Worm (Caenorhabditis elegans): ENCODE measurements around the gene F54E7.9.

F54E7.9 gene

DNA sequence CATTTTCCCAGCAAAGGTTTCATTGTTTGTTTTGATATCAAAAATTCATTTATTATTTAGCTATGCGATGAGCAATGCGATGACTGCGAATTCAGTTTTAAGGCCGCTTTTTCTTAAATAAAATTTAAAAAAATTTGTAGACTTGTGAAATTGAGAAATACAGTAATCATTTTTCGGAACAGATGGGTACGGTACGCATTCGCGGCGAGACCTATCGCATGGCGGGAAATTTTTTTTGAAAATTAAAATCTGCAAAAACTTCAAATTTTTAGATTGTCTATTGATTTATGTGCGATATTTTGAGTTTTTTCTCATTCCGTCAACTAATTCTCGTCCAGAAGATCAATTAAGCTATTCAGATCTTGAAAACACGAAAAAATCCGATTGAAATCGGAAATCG is 14.2 kb downstream of the F54E7.9 start:
- TF ChIP-seq med-1 (GFP tag; optimal IDR thresholded peaks at IDR 0.05; ENCODE audit: insufficient read depth): no peak

DNA sequence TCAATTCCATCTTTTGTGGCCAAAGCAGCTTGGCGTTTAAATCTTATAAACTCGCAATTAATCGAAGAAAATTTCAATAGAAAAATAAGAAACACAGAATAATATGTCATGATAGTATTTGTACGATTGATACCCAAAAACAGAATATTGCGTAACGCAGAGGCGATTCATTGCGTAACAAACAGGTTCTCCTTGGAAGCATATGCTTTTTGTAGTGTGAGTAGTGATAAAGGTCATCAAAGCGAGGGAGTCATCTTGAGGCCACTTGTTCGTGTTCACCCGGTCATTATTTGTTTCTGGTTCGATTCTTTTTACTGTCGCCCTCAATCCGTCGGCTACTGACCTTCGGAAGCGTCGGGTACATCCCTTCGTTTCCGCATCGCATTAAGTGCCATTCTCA is 16.7 kb downstream of the F54E7.9 start, which contains the start of gene F54E7.6:
F54E7.6 (minus strand) TSS at position 110 of the 400 bp plus-strand sequence.
- TF ChIP-seq flt-1 (GFP tag; IDR thresholded peaks at IDR 0.05) (no peak), cog-1 (tag; optimal IDR thresholded peaks at IDR 0.05) (no peak), T22C8.4 (GFP tag; IDR thresholded peaks at IDR 0.05) (no peak), med-1 (GFP tag; optimal IDR thresholded peaks at IDR 0.05; ENCODE audit: insufficient read depth) (no peak), ztf-29 (GFP tag; IDR thresholded peaks at IDR 0.05) (no peak), ref-1 (GFP tag; conservative IDR thresholded peaks at IDR 0.05) (no peak), klf-2 (GFP tag; conservative IDR thresholded peaks at IDR 0.05) (no peak), tab-1 (GFP tag; IDR thresholded peaks at IDR 0.05) (no peak), ztf-23 (GFP tag; IDR thresholded peaks at IDR 0.05) (no peak)

DNA sequence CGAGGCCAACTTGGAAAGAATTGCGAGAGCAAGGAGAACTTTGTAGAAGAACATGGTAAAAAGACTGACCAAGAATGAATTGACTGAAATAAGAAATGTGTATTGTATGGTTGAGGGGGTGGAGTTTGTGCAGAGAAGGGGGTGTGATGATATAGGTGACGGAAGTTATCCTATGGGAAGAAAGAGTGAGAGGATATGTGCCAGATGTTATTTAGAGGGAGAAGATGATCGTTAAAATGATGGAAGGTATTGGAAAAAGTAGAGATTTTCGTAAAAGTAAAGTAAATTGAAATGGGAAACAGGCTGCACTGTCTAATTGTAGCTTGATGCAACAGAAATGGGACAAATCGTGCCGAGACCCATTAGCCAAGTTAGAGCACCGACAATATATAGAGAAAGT is 20.7 kb downstream of the F54E7.9 start, which contains the start of gene sdz-21:
sdz-21 (minus strand) TSS at position 101 of the 400 bp plus-strand sequence.
- TF ChIP-seq flt-1 (GFP tag; IDR thresholded peaks at IDR 0.05): no peak
- TF ChIP-seq klf-2 (GFP tag; conservative IDR thresholded peaks at IDR 0.05): no peak
- TF ChIP-seq ztf-23 (GFP tag; IDR thresholded peaks at IDR 0.05): no peak
- TF ChIP-seq cog-1 (tag; optimal IDR thresholded peaks at IDR 0.05): no peak
- no peak for TF ChIP-seq T22C8.4 (GFP tag; IDR thresholded peaks at IDR 0.05)
- no peak for TF ChIP-seq tab-1 (GFP tag; IDR thresholded peaks at IDR 0.05)
- TF ChIP-seq ref-1 (GFP tag; conservative IDR thresholded peaks at IDR 0.05): no peak
- no peak for TF ChIP-seq ztf-29 (GFP tag; IDR thresholded peaks at IDR 0.05)
- TF ChIP-seq med-1 (GFP tag; optimal IDR thresholded peaks at IDR 0.05; ENCODE audit: insufficient read depth): no peak

DNA sequence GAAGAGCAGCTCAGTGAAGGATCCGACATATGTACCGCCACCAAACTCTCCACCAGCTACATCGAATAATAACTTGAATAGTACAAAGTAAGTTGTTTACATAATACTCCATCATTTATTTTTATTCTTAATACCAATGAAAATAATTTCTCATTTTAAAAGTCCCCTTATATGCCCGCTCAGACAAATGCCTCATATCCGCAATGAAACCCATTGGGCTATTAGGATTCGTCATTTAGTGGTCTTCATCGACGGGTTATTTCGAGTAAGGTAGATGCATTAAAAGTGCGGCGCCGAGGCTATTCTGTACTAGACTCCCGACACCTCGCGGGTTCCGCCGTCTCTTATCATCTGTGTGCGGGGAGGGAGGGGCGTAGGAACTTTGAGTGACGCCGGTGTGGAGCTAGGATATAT is 24.0 kb downstream of the F54E7.9 start:
- TF ChIP-seq T22C8.4 (GFP tag; IDR thresholded peaks at IDR 0.05) (no peak), klf-2 (GFP tag; conservative IDR thresholded peaks at IDR 0.05) (no peak), ztf-23 (GFP tag; IDR thresholded peaks at IDR 0.05) (0 out of 2 replicates have a peak, but pooled peaks have one; percentile 13)

DNA sequence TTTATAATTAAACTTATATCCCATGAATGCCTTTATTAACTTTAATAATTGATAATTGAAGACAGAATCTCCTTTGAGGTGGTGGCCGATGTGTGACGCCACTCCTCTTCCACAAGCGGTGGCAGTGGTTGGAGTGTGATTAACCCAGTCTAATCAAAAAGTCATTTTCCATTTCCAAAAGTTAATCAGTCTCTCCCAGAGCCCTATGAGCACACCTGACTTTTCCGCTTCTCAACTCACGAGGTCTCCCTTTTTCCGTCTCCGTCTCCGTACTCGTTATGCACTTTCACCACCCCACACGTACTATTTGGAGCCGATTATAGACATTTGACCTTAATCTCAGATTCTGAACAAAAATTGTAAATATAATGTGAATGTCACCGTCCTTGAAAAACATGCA is 35.0 kb downstream of the F54E7.9 start:
- TF ChIP-seq flt-1 (GFP tag; IDR thresholded peaks at IDR 0.05): no peak
- TF ChIP-seq ztf-23 (GFP tag; IDR thresholded peaks at IDR 0.05): no peak
- no peak for TF ChIP-seq cog-1 (tag; optimal IDR thresholded peaks at IDR 0.05)
- no peak for TF ChIP-seq klf-2 (GFP tag; conservative IDR thresholded peaks at IDR 0.05)

DNA sequence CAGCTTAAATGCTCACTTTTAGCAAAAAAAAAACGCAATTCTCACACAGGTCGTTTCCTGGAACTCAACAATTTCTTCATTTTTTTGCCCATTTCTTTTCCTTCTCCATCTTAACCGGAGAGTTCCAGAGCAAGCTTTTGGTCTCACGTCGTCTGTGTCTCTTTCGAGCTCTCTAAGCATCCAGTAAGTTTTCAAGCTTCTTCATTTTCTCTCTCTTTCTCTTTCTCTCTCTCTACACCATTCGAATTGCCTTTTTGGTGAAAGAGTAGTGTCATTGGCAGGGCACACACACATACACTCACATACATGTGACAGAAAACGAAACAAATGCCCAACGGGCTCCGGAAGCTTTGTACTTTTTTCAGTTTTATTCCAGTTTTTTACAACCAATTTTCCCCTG is 37.8 kb downstream of the F54E7.9 start:
- TF ChIP-seq ztf-23 (GFP tag; IDR thresholded peaks at IDR 0.05): no peak
- TF ChIP-seq klf-2 (GFP tag; conservative IDR thresholded peaks at IDR 0.05): no peak
- no peak for TF ChIP-seq T22C8.4 (GFP tag; IDR thresholded peaks at IDR 0.05)
- no peak for TF ChIP-seq flt-1 (GFP tag; IDR thresholded peaks at IDR 0.05)
- TF ChIP-seq med-1 (GFP tag; optimal IDR thresholded peaks at IDR 0.05; ENCODE audit: insufficient read depth): no peak
- TF ChIP-seq cog-1 (tag; optimal IDR thresholded peaks at IDR 0.05): no peak
- no peak for TF ChIP-seq tab-1 (GFP tag; IDR thresholded peaks at IDR 0.05)
- TF ChIP-seq ref-1 (GFP tag; conservative IDR thresholded peaks at IDR 0.05): no peak
- no peak for TF ChIP-seq ztf-29 (GFP tag; IDR thresholded peaks at IDR 0.05)

DNA sequence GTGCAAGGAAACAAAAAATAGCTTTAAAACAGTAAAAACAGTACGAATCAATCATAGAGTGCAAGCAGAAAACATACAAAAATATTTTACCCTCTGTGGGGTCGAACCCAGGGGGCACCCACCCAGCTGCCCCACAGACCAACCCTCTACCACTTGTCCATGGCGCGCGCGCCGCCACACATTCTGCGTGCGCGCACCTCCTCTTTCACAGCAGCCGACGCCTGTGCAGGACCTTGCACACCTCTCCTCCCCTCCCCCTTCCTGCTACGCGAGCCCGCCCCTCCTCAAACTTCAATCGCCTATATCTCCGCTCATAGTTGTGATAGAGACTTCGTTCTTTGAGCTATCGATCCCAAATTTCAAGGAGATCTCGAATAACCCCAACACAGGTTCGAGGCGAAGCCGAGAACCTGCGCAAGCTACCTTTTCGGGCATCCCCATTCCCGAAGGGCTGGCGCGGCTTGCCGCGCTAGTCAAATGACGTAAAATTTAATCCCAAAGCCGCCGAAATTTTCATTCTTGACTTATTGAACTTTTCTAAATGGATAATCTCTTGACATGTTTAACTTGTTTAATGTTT is 40.3 kb downstream of the F54E7.9 start:
- TF ChIP-seq T22C8.4 (GFP tag; IDR thresholded peaks at IDR 0.05) (0 out of 2 replicates have a peak, but pooled peaks have one; percentile 14), ztf-23 (GFP tag; IDR thresholded peaks at IDR 0.05) (peak; percentile 55; the same call in 1 of the 2 replicates), klf-2 (GFP tag; conservative IDR thresholded peaks at IDR 0.05) (peak; percentile 48; the same call in 1 of the 2 replicates), tab-1 (GFP tag; IDR thresholded peaks at IDR 0.05) (peak; percentile 75; the same call in 1 of the 2 replicates), flt-1 (GFP tag; IDR thresholded peaks at IDR 0.05) (peak; percentile 82)

DNA sequence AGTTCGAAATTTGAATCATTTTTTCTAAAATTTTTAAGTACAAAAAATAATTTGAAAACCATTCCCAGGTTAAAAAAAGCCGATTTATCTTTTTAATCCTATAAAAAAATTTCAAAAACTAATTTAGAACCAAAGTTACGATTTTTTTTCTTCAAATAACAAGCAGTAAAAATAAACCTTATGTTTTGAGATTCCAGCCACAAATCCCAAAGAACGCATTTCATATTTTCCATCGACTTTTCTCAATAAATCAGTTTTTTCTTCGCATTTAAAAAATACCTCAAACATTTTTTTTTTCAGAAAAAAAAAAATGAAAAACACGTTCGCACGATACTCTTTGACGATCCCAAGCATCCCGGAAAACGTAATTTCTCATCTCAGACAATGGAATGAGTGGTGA is 42.5 kb downstream of the F54E7.9 start, which contains the start of gene ckk-1:
ckk-1 (plus strand) TSS at position 301 of the 400 bp plus-strand sequence.
- TF ChIP-seq ztf-23 (GFP tag; IDR thresholded peaks at IDR 0.05): no peak
- TF ChIP-seq cog-1 (tag; optimal IDR thresholded peaks at IDR 0.05): no peak
- no peak for TF ChIP-seq med-1 (GFP tag; optimal IDR thresholded peaks at IDR 0.05; ENCODE audit: insufficient read depth)
- TF ChIP-seq klf-2 (GFP tag; conservative IDR thresholded peaks at IDR 0.05): no peak
- TF ChIP-seq flt-1 (GFP tag; IDR thresholded peaks at IDR 0.05): no peak
- TF ChIP-seq ref-1 (GFP tag; conservative IDR thresholded peaks at IDR 0.05): no peak
- TF ChIP-seq ztf-29 (GFP tag; IDR thresholded peaks at IDR 0.05): no peak
- no peak for TF ChIP-seq tab-1 (GFP tag; IDR thresholded peaks at IDR 0.05)
- no peak for TF ChIP-seq T22C8.4 (GFP tag; IDR thresholded peaks at IDR 0.05)

DNA sequence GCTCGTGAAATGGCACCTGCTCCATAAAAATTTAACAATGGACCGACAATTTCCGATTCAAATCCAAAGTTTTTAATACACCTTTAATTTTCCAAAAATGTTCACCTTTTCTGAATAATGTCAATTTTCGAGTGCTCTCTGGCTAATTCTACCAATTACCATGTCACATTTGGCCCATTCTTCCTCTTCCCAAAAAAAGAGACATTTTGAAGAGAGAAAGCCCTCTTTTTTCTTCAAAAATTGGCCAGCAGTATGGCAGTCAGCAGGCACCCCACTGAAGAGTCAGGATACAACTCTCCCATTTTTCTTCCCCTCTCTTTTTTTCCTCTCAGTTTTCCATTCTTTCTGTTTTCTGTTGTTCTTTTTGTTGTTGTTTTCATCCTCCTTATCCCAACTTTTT is 43.2 kb downstream of the F54E7.9 start:
- TF ChIP-seq med-1 (GFP tag; optimal IDR thresholded peaks at IDR 0.05; ENCODE audit: insufficient read depth) (no peak), T22C8.4 (GFP tag; IDR thresholded peaks at IDR 0.05) (no peak), flt-1 (GFP tag; IDR thresholded peaks at IDR 0.05) (no peak), klf-2 (GFP tag; conservative IDR thresholded peaks at IDR 0.05) (no peak), tab-1 (GFP tag; IDR thresholded peaks at IDR 0.05) (no peak), ztf-29 (GFP tag; IDR thresholded peaks at IDR 0.05) (no peak), ztf-23 (GFP tag; IDR thresholded peaks at IDR 0.05) (no peak), ref-1 (GFP tag; conservative IDR thresholded peaks at IDR 0.05) (no peak), cog-1 (tag; optimal IDR thresholded peaks at IDR 0.05) (no peak)

DNA sequence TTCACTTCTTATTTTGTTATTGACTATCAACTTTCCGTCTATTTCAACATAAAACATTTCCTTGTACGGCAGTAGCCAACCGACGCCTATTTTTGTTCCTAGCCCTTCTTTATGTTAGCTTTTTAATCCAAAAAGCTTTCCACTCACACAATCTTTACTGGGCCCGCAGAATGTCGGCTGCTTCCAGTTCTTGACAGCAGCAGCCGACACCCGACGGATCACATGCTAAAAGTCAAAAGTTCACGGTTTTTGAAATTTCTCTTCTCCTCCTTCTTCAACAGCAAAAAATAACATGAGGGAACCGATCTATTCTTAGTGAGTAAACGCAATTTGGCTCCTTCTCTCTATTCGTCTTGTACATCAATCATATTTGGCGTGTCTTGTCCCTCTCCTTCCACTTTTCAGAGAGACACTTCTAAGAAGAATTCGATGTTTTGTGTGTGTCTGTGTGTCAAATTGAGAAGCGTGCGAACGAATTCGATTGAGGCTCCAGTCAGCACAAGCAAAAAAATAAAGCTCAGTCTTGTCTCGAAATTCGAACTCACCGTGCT is 45.2 kb downstream of the F54E7.9 start:
- TF ChIP-seq ztf-23 (GFP tag; IDR thresholded peaks at IDR 0.05): no peak
- TF ChIP-seq T22C8.4 (GFP tag; IDR thresholded peaks at IDR 0.05): no peak
- TF ChIP-seq tab-1 (GFP tag; IDR thresholded peaks at IDR 0.05): no peak
- no peak for TF ChIP-seq ref-1 (GFP tag; conservative IDR thresholded peaks at IDR 0.05)

Data from whole organism, midembryonic.